Fruit fly (Drosophila melanogaster) whole organism, embryonic: ENCODE data around the gene CG11379.

Source experiments
- CG10147 ChIP-seq: fragments of 200-800 bp; sonication (Bioruptor generic); optimal IDR thresholded peaks from 2 replicates; lab custom pipeline; 2019; ENCODE audit warnings: missing biosample characterization, mild to moderate bottlenecking, missing genetic modification characterization, moderate library complexity
- CG10366 ChIP-seq: fragments of 200-800 bp; sonication (Bioruptor generic); IDR thresholded peaks from 2 replicates; pipeline ENCODE4 v1.3.6; 2022; ENCODE audit warnings: missing biosample characterization, missing genetic modification characterization
- CG11085 ChIP-seq: fragments of 200-800 bp; sonication (Bioruptor generic); IDR thresholded peaks from 2 replicates; pipeline ENCODE4 v1.3.6; 2022; ENCODE audit warnings: missing biosample characterization, missing genetic modification characterization
- CG12155 ChIP-seq: fragments of 200-800 bp; sonication (Bioruptor generic); optimal IDR thresholded peaks from 3 replicates; lab custom pipeline; 2016; ENCODE audit warnings: missing biosample characterization, missing genetic modification characterization
- CG12236 ChIP-seq: fragments of 200-800 bp; sonication (Bioruptor generic); optimal IDR thresholded peaks from 2 replicates; lab custom pipeline; 2016; ENCODE audit warnings: missing biosample characterization, missing genetic modification characterization
- CG12391 ChIP-seq: fragments of 200-800 bp; sonication (Bioruptor generic); optimal IDR thresholded peaks from 3 replicates; lab custom pipeline; 2018; ENCODE audit warnings: missing biosample characterization, mild to moderate bottlenecking, missing genetic modification characterization, moderate library complexity
- CG14860 ChIP-seq: fragments of 200-800 bp; sonication (Bioruptor generic); IDR thresholded peaks from 3 replicates; pipeline ENCODE4 v1.3.6; 2022; ENCODE audit warnings: missing biosample characterization, missing genetic modification characterization; ENCODE audit not compliant: partially characterized antibody
- CG1529 ChIP-seq: fragments of 200-800 bp; sonication (Bioruptor generic); optimal IDR thresholded peaks from 3 replicates; lab custom pipeline; 2018; ENCODE audit warnings: missing biosample characterization, missing genetic modification characterization
- CG30431 ChIP-seq: fragments of 200-800 bp; sonication (Bioruptor generic); optimal IDR thresholded peaks from 2 replicates; lab custom pipeline; 2017; ENCODE audit warnings: missing biosample characterization, missing genetic modification characterization
- CG3838 ChIP-seq: fragments of 200-800 bp; sonication (Bioruptor generic); optimal IDR thresholded peaks from 3 replicates; lab custom pipeline; 2016; ENCODE audit warnings: missing biosample characterization, missing genetic modification characterization
- CG4360 ChIP-seq: fragments of 200-800 bp; sonication (Bioruptor generic); IDR thresholded peaks from 2 replicates; pipeline ENCODE4 v1.3.6; 2022; ENCODE audit warnings: missing biosample characterization, missing genetic modification characterization
- CG6272 ChIP-seq: fragments of 200-800 bp; sonication (Bioruptor generic); IDR thresholded peaks from 2 replicates; pipeline ENCODE4 v1.3.6; 2022; ENCODE audit warnings: missing biosample characterization, missing genetic modification characterization
- CG6791 ChIP-seq: fragments of 200-800 bp; sonication (Bioruptor generic); IDR thresholded peaks from 3 replicates; pipeline ENCODE4 v1.3.6; 2022; ENCODE audit warnings: missing biosample characterization, missing genetic modification characterization; ENCODE audit not compliant: partially characterized antibody
- CG9797 ChIP-seq: fragments of 200-800 bp; sonication (Bioruptor generic); optimal IDR thresholded peaks from 3 replicates; lab custom pipeline; 2018; ENCODE audit warnings: missing biosample characterization, mild to moderate bottlenecking, missing genetic modification characterization
- CTCF ChIP-seq: fragments of 200-800 bp; sonication (Bioruptor generic); optimal IDR thresholded peaks from 2 replicates; lab custom pipeline; 2017; ENCODE audit warnings: missing biosample characterization, mild to moderate bottlenecking, missing genetic modification characterization, moderate library complexity
- Dll ChIP-seq: fragments of 200-800 bp; sonication (Bioruptor generic); IDR thresholded peaks from 4 replicates; pipeline ENCODE4 v1.3.6; 2022; ENCODE audit warnings: missing biosample characterization, missing genetic modification characterization; ENCODE audit not compliant: partially characterized antibody
- Doc3 ChIP-seq: fragments of 200-800 bp; sonication (Bioruptor generic); IDR thresholded peaks from 3 replicates; pipeline ENCODE4 v1.3.6; 2022; ENCODE audit warnings: missing biosample characterization, missing genetic modification characterization; ENCODE audit not compliant: partially characterized antibody
- Ets97D ChIP-seq: fragments of 200-800 bp; sonication (Bioruptor generic); optimal IDR thresholded peaks from 3 replicates; lab custom pipeline; 2016; ENCODE audit warnings: missing biosample characterization, missing genetic modification characterization
- HmgD ChIP-seq: fragments of 200-800 bp; sonication (Bioruptor generic); optimal IDR thresholded peaks from 3 replicates; lab custom pipeline; 2016; ENCODE audit warnings: missing biosample characterization, missing genetic modification characterization
- Hr51 ChIP-seq, 2 experiments: fragments of 200-800 bp; sonication (Bioruptor generic); optimal IDR thresholded peaks; 2 replicates in 1 of 2; 3 replicates in 1 of 2; lab custom pipeline; 2016 to 2018; ENCODE audit warnings: missing biosample characterization in 2 of 2, missing genetic modification characterization in 2 of 2, mild to moderate bottlenecking in 1 of 2, moderate library complexity in 1 of 2
- Hr78 ChIP-seq, 2 experiments: fragments of 200-800 bp in 1 of 2; fragments of >200 bp in 1 of 2; sonication (Bioruptor generic) in 1 of 2; optimal IDR thresholded peaks; 2 replicates each; lab custom pipeline; 2017 to 2019; ENCODE audit warnings: missing biosample characterization in 2 of 2, missing genetic modification characterization in 2 of 2, mild to moderate bottlenecking in 1 of 2, moderate library complexity in 1 of 2
- Jarid2 ChIP-seq: fragments of 200-800 bp; sonication (Bioruptor generic); optimal IDR thresholded peaks from 3 replicates; lab custom pipeline; 2017; ENCODE audit warnings: mild to moderate bottlenecking, missing biosample characterization, missing genetic modification reagents, missing genetic modification characterization
- Mes4 ChIP-seq: fragments of 200-800 bp; sonication (Bioruptor generic); optimal IDR thresholded peaks from 2 replicates; lab custom pipeline; 2016; ENCODE audit warnings: missing biosample characterization, missing genetic modification characterization
- NK7.1 ChIP-seq: fragments of 200-800 bp; sonication (Bioruptor generic); optimal IDR thresholded peaks from 3 replicates; lab custom pipeline; 2016; ENCODE audit warnings: missing biosample characterization, missing genetic modification characterization
- Ptx1 ChIP-seq: fragments of 200-800 bp; sonication (Bioruptor generic); IDR thresholded peaks from 2 replicates; pipeline ENCODE4 v1.3.6; 2022; ENCODE audit warnings: missing biosample characterization, missing genetic modification characterization
- Rfx ChIP-seq: fragments of 200-800 bp; sonication (Bioruptor generic); IDR thresholded peaks from 2 replicates; pipeline ENCODE4 v1.3.6; 2022; ENCODE audit warnings: missing biosample characterization, missing genetic modification characterization
- Taf1 ChIP-seq: fragments of 200-800 bp; sonication (Bioruptor generic); IDR thresholded peaks from 2 replicates; pipeline ENCODE4 v1.3.6; 2022; ENCODE audit warnings: missing biosample characterization, missing genetic modification characterization
- amos ChIP-seq: fragments of 200-800 bp; sonication (Bioruptor generic); IDR thresholded peaks from 2 replicates; pipeline ENCODE4 v1.3.6; 2022; ENCODE audit warnings: missing biosample characterization, missing genetic modification characterization; ENCODE audit not compliant: partially characterized antibody
- ase ChIP-seq: fragments of 200-800 bp; sonication (Bioruptor generic); IDR thresholded peaks from 3 replicates; pipeline ENCODE4 v1.3.6; 2022; ENCODE audit warnings: missing biosample characterization, missing genetic modification characterization
- az2 ChIP-seq: fragments of 200-800 bp; sonication (Bioruptor generic); optimal IDR thresholded peaks from 3 replicates; lab custom pipeline; 2016; ENCODE audit warnings: missing biosample characterization, missing genetic modification characterization
- bowl ChIP-seq: fragments of 200-800 bp; sonication (Bioruptor generic); IDR thresholded peaks from 2 replicates; pipeline ENCODE4 v1.3.6; 2022; ENCODE audit warnings: missing biosample characterization, missing genetic modification characterization
- cad ChIP-seq: fragments of >200 bp; optimal IDR thresholded peaks from 2 replicates; lab custom pipeline; 2017; ENCODE audit warnings: missing biosample characterization, missing genetic modification characterization
- da ChIP-seq: fragments of 200-800 bp; sonication (Bioruptor generic); optimal IDR thresholded peaks from 2 replicates; lab custom pipeline; 2016; ENCODE audit warnings: missing biosample characterization, missing genetic modification characterization
- grau ChIP-seq: fragments of 200-800 bp; optimal IDR thresholded peaks from 3 replicates; lab custom pipeline; 2019; ENCODE audit warnings: missing biosample characterization, mild to moderate bottlenecking, missing genetic modification characterization, moderate library complexity
- gsb ChIP-seq: fragments of 200-800 bp; sonication (Bioruptor generic); IDR thresholded peaks from 2 replicates; pipeline ENCODE4 v1.3.6; 2022; ENCODE audit warnings: missing biosample characterization, missing genetic modification characterization
- her ChIP-seq: fragments of 200-800 bp; sonication (Bioruptor generic); optimal IDR thresholded peaks from 2 replicates; lab custom pipeline; 2016; ENCODE audit warnings: missing biosample characterization, missing genetic modification characterization
- jing ChIP-seq: fragments of 200-800 bp; sonication (Bioruptor generic); optimal IDR thresholded peaks from 2 replicates; lab custom pipeline; 2018; ENCODE audit warnings: missing biosample characterization, mild to moderate bottlenecking, missing genetic modification characterization
- lilli ChIP-seq: fragments of 200-800 bp; sonication (Bioruptor generic); optimal IDR thresholded peaks from 3 replicates; lab custom pipeline; 2016; ENCODE audit warnings: missing biosample characterization, missing genetic modification characterization
- onecut ChIP-seq: fragments of 200-800 bp; sonication (Bioruptor generic); IDR thresholded peaks from 2 replicates; pipeline ENCODE4 v1.3.6; 2022; ENCODE audit warnings: missing biosample characterization, missing genetic modification characterization
- otp ChIP-seq: fragments of 200-800 bp; sonication (Bioruptor generic); IDR thresholded peaks from 3 replicates; pipeline ENCODE4, ENCODE4 v1.3.6; 2022; ENCODE audit warnings: missing biosample characterization, missing genetic modification characterization
- pb ChIP-seq: fragments of 200-800 bp; sonication (Bioruptor generic); optimal IDR thresholded peaks from 3 replicates; lab custom pipeline; 2016; ENCODE audit warnings: missing biosample characterization, missing genetic modification characterization
- prd ChIP-seq, 3 experiments: fragments of >200 bp in 2 of 3; fragments of 200-800 bp in 1 of 3; sonication (Bioruptor generic) in 1 of 3; optimal IDR thresholded peaks in 2 of 3; IDR thresholded peaks in 1 of 3; 2 replicates in 2 of 3; 3 replicates in 1 of 3; pipeline versions ENCODE4 v1.3.6 to Lab custom; 2017 to 2022; ENCODE audit warnings: missing biosample characterization in 1 of 3, missing genetic modification characterization in 1 of 3
- psq ChIP-seq: fragments of 200-800 bp; sonication (Bioruptor generic); optimal IDR thresholded peaks from 2 replicates; lab custom pipeline; 2017; ENCODE audit warnings: missing biosample characterization, missing genetic modification characterization
- repo ChIP-seq: fragments of 200-800 bp; sonication (Bioruptor generic); optimal IDR thresholded peaks from 2 replicates; lab custom pipeline; 2016; ENCODE audit warnings: missing biosample characterization, missing genetic modification characterization
- schlank ChIP-seq: fragments of 200-800 bp; sonication (Bioruptor generic); optimal IDR thresholded peaks from 2 replicates; lab custom pipeline; 2018; ENCODE audit warnings: missing biosample characterization, mild to moderate bottlenecking, missing genetic modification characterization
- sqz ChIP-seq: fragments of 200-800 bp; sonication (Bioruptor generic); optimal IDR thresholded peaks from 3 replicates; lab custom pipeline; 2018; ENCODE audit warnings: missing biosample characterization, mild to moderate bottlenecking, missing genetic modification characterization
- sr ChIP-seq: fragments of 200-800 bp; sonication (Bioruptor generic); IDR thresholded peaks from 3 replicates; pipeline ENCODE4 v1.3.6; 2022; ENCODE audit warnings: missing biosample characterization, missing genetic modification characterization
- stc ChIP-seq: fragments of 200-800 bp; sonication (Bioruptor generic); IDR thresholded peaks from 2 replicates; pipeline ENCODE4 v1.3.6; 2022; ENCODE audit warnings: missing biosample characterization, missing genetic modification characterization
- unc-4 ChIP-seq: fragments of 200-800 bp; sonication (Bioruptor generic); IDR thresholded peaks from 2 replicates; pipeline ENCODE4 v1.3.6; 2022; ENCODE audit warnings: missing biosample characterization, missing genetic modification characterization; ENCODE audit not compliant: partially characterized antibody
- vvl ChIP-seq: fragments of 200-800 bp; sonication (Bioruptor generic); IDR thresholded peaks from 2 replicates; pipeline ENCODE4 v1.3.6; 2022; ENCODE audit warnings: missing biosample characterization, missing genetic modification characterization
- wor ChIP-seq: fragments of 200-800 bp; sonication (Bioruptor generic); IDR thresholded peaks from 2 replicates; pipeline ENCODE4 v1.3.6; 2022; ENCODE audit warnings: missing biosample characterization, missing genetic modification characterization
- zen ChIP-seq: fragments of 200-800 bp; sonication (Bioruptor generic); optimal IDR thresholded peaks from 3 replicates; lab custom pipeline; 2018; ENCODE audit warnings: missing biosample characterization, mild to moderate bottlenecking, missing genetic modification characterization, moderate library complexity

Gene CG11379

DNA sequence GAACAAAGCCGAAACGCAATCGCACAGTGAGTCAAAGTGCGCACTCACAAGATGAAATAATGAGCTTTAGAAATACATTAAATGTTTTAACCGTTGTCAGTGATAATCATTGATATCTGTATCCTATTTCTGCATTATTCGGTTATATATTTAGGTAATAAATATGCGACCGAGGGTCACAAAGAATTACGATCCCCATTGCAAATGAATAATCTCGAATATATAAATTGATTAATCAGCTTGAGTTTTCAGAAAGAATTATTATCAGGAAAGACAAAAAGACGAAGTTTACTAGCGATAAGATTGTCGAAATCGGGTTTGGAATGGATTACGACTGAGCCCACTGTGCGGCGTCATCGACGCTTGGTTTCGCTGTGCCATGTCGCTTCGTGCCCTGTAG lies 8.9 kb upstream of the CG11379 start (continued):
- TF ChIP-seq Rfx (peak; percentile 49), ase (GFP tag; lab: Robert Waterston, UW) (no peak), gsb (GFP tag; lab: Robert Waterston, UW) (0 out of 2 replicates have a peak, but pooled peaks have one; percentile 11), NK7.1 (GFP tag; lab: Kevin White, UChicago) (peak; percentile 15), sqz (GFP tag; lab: Kevin White, UChicago) (no peak), bowl (no peak), CG1529 (GFP tag; lab: Kevin White, UChicago) (no peak), sr (GFP tag; lab: Robert Waterston, UW) (no peak), schlank (tag; lab: Kevin White, UChicago) (peak; percentile 19), zen (tag; lab: Kevin White, UChicago) (no peak), psq (GFP tag; lab: Kevin White, UChicago) (no peak), Ptx1 (peak; percentile 45; the same call in 1 of the 2 replicates), CG12155 (GFP tag; lab: Kevin White, UChicago) (peak; percentile 24), Mes4 (no peak), repo (GFP tag; lab: Kevin White, UChicago) (no peak), Ets97D (no peak), CG3838 (no peak), vvl (GFP tag; lab: Robert Waterston, UW) (peak; percentile 34; the same call in 1 of the 2 replicates), CG10147 (GFP tag; lab: Kevin White, UChicago) (peak; percentile 34), CG9797 (no peak), cad (no peak), Taf1 (no peak), grau (tag; lab: Kevin White, UChicago) (peak; percentile 68), Hr51 (GFP tag; optimal IDR thresholded peaks at IDR 0.05; lab: Kevin White, UChicago) (peak in 1 of 2 experiments; percentile 73), CTCF (no peak), pb (GFP tag; lab: Kevin White, UChicago) (no peak), CG12236 (GFP tag; lab: Kevin White, UChicago) (no peak), onecut (GFP tag; lab: Robert Waterston, UW) (no peak), CG11085 (no peak), CG4360 (GFP tag; lab: Robert Waterston, UW) (no peak), stc (no peak), da (GFP tag; lab: Kevin White, UChicago) (no peak), CG6272 (GFP tag; lab: Robert Waterston, UW) (no peak), lilli (GFP tag; lab: Kevin White, UChicago) (peak; percentile 54), jing (GFP tag; lab: Kevin White, UChicago) (no peak), amos (no peak), CG10366 (GFP tag; lab: Robert Waterston, UW) (no peak), wor (GFP tag; lab: Robert Waterston, UW) (no peak), CG30431 (GFP tag; lab: Kevin White, UChicago) (no peak), Jarid2 (GFP tag; lab: Kevin White, UChicago) (peak; percentile 3), otp (GFP tag; lab: Robert Waterston, UW) (no peak), CG6791 (GFP tag; lab: Robert Waterston, UW) (no peak), prd (optimal IDR thresholded peaks at IDR 0.05; lab: Kevin White, UChicago) (no peak), prd (GFP tag; IDR thresholded peaks at IDR 0.05; lab: Robert Waterston, UW) (0 out of 3 replicates have a peak, but pooled peaks have one; percentile 31), unc-4 (GFP tag; lab: Robert Waterston, UW) (no peak), Doc3 (GFP tag; lab: Robert Waterston, UW) (no peak), CG12391 (peak; percentile 37), her (GFP tag; lab: Kevin White, UChicago) (no peak), HmgD (no peak), CG14860 (GFP tag; lab: Robert Waterston, UW) (no peak), Dll (GFP tag; lab: Robert Waterston, UW) (no peak), az2 (GFP tag; lab: Kevin White, UChicago) (peak; percentile 2), Hr78 (GFP tag; optimal IDR thresholded peaks at IDR 0.05; lab: Kevin White, UChicago) (no peak)
